Worm (Caenorhabditis elegans) whole organism, midembryonic: ENCODE results near the gene VZK822L.2.

Experiments used
- T22C8.4 ChIP-seq: fragments of 200-800 bp; sonication (Bioruptor generic); IDR thresholded peaks from 2 replicates; pipeline ENCODE4 v1.3.6; 2022; ENCODE audit warnings: missing genetic modification characterization, missing compliant biosample characterization
- cog-1 ChIP-seq: sonication (generic microtip); optimal IDR thresholded peaks from 2 replicates; lab custom pipeline; 2016; ENCODE audit warnings: missing genetic modification characterization, missing compliant biosample characterization
- flt-1 ChIP-seq: fragments of 200-800 bp; sonication (Bioruptor generic); IDR thresholded peaks from 2 replicates; pipeline ENCODE4 v1.3.6; 2022; ENCODE audit warnings: missing genetic modification characterization, missing compliant biosample characterization
- klf-2 ChIP-seq: fragments of 200-800 bp; sonication (Bioruptor generic); conservative IDR thresholded peaks from 2 replicates; pipeline ENCODE4 v1.3.6; 2022; ENCODE audit warnings: missing genetic modification reagents, missing genetic modification characterization, missing compliant biosample characterization
- med-1 ChIP-seq: sonication (generic microtip); optimal IDR thresholded peaks from 2 replicates; lab custom pipeline; 2017; ENCODE audit warnings: missing genetic modification characterization, mild to moderate bottlenecking, missing compliant biosample characterization, antibody characterized with exemption, missing genetic modification reagents; ENCODE audit not compliant: insufficient read depth
- ref-1 ChIP-seq: fragments of 200-800 bp; sonication (Bioruptor generic); conservative IDR thresholded peaks from 2 replicates; pipeline ENCODE4 v1.3.6; 2022; ENCODE audit warnings: missing genetic modification reagents, missing genetic modification characterization, missing compliant biosample characterization
- tab-1 ChIP-seq: fragments of 200-800 bp; sonication (Bioruptor generic); IDR thresholded peaks from 2 replicates; pipeline ENCODE4 v1.3.6; 2022; ENCODE audit warnings: missing genetic modification characterization, missing compliant biosample characterization
- ztf-23 ChIP-seq: fragments of 200-800 bp; sonication (Bioruptor generic); IDR thresholded peaks from 2 replicates; pipeline ENCODE4 v1.3.6; 2022; ENCODE audit warnings: missing genetic modification reagents, missing genetic modification characterization, missing compliant biosample characterization
- ztf-29 ChIP-seq: fragments of 200-800 bp; sonication (Bioruptor generic); IDR thresholded peaks from 2 replicates; pipeline ENCODE4 v1.3.6; 2022; ENCODE audit warnings: missing genetic modification reagents, missing genetic modification characterization, missing compliant biosample characterization

The VZK822L.2 gene

ce11 chrIV:11911723-11912122 is at the start of gene VZK822L.2:
VZK822L.2 (plus strand) TSS chrIV:11912023.
- TF ChIP-seq med-1 (GFP tag; lab: Kevin White, UChicago) (no peak), cog-1 (tag; lab: Kevin White, UChicago) (no peak), klf-2 (GFP tag; lab: Robert Waterston, UW) (no peak), ztf-29 (GFP tag; lab: Robert Waterston, UW) (no peak), tab-1 (no peak), ref-1 (no peak), T22C8.4 (GFP tag; lab: Robert Waterston, UW) (no peak), flt-1 (GFP tag; lab: Robert Waterston, UW) (no peak), ztf-23 (GFP tag; lab: Robert Waterston, UW) (no peak)

ce11 chrIV:11863428-11863827 is 48.4 kb upstream of the VZK822L.2 start:
- TF ChIP-seq ztf-29 (GFP tag; lab: Robert Waterston, UW) = no peak
- no peak for TF ChIP-seq med-1 (GFP tag; lab: Kevin White, UChicago)
- no peak for TF ChIP-seq ztf-23 (GFP tag; lab: Robert Waterston, UW)
- no peak for TF ChIP-seq flt-1 (GFP tag; lab: Robert Waterston, UW)
- TF ChIP-seq tab-1 = no peak
- TF ChIP-seq cog-1 (tag; lab: Kevin White, UChicago) = no peak
- TF ChIP-seq ref-1 = no peak
- TF ChIP-seq klf-2 (GFP tag; lab: Robert Waterston, UW) = no peak
- TF ChIP-seq T22C8.4 (GFP tag; lab: Robert Waterston, UW) = no peak

- no peak for TF ChIP-seq med-1 (GFP tag; lab: Kevin White, UChicago)
- no peak for TF ChIP-seq flt-1 (GFP tag; lab: Robert Waterston, UW)
- TF ChIP-seq ref-1 = no peak
- no peak for TF ChIP-seq cog-1 (tag; lab: Kevin White, UChicago)
- no peak for TF ChIP-seq klf-2 (GFP tag; lab: Robert Waterston, UW)
- no peak for TF ChIP-seq T22C8.4 (GFP tag; lab: Robert Waterston, UW)
- TF ChIP-seq ztf-23 (GFP tag; lab: Robert Waterston, UW) = no peak
- no peak for TF ChIP-seq tab-1
- no peak for TF ChIP-seq ztf-29 (GFP tag; lab: Robert Waterston, UW)
Measured at ce11 chrIV:11864226-11864625, 47.6 kb upstream of the VZK822L.2 start, which contains the start of gene trpa-1. trpa-1 (plus strand) TSS chrIV:11864526.

ce11 chrIV:11867652-11868232 is 44.1 kb upstream of the VZK822L.2 start:
- TF ChIP-seq med-1 (GFP tag; lab: Kevin White, UChicago) (no peak), tab-1 (no peak), klf-2 (GFP tag; lab: Robert Waterston, UW) (no peak)

- TF ChIP-seq cog-1 (tag; lab: Kevin White, UChicago) (no peak), ztf-29 (GFP tag; lab: Robert Waterston, UW) (no peak)
Measured at ce11 chrIV:11868452-11868851, 43.4 kb upstream of the VZK822L.2 start.

ce11 chrIV:11871083-11871482 is 40.7 kb upstream of the VZK822L.2 start:
- TF ChIP-seq tab-1 = no peak
- 0 out of 2 replicates have a peak, but pooled peaks have one; percentile 15 for TF ChIP-seq ztf-23 (GFP tag; lab: Robert Waterston, UW)

ce11 chrIV:11871898-11872297 is 39.9 kb upstream of the VZK822L.2 start:
- TF ChIP-seq med-1 (GFP tag; lab: Kevin White, UChicago) (no peak), ref-1 (no peak), tab-1 (0 out of 2 replicates have a peak, but pooled peaks have one; percentile 9), klf-2 (GFP tag; lab: Robert Waterston, UW) (no peak)

ce11 chrIV:11877674-11878073 is 34.1 kb upstream of the VZK822L.2 start, which contains the start of gene pph-2:
pph-2 (minus strand) TSS chrIV:11877774.
- no peak for TF ChIP-seq klf-2 (GFP tag; lab: Robert Waterston, UW)
- no peak for TF ChIP-seq flt-1 (GFP tag; lab: Robert Waterston, UW)
- TF ChIP-seq T22C8.4 (GFP tag; lab: Robert Waterston, UW) = no peak
- TF ChIP-seq med-1 (GFP tag; lab: Kevin White, UChicago) = no peak

- no peak for TF ChIP-seq med-1 (GFP tag; lab: Kevin White, UChicago)
- no peak for TF ChIP-seq klf-2 (GFP tag; lab: Robert Waterston, UW)
- TF ChIP-seq ztf-23 (GFP tag; lab: Robert Waterston, UW) = no peak
- no peak for TF ChIP-seq flt-1 (GFP tag; lab: Robert Waterston, UW)
- TF ChIP-seq cog-1 (tag; lab: Kevin White, UChicago) = no peak
- no peak for TF ChIP-seq ref-1
- no peak for TF ChIP-seq ztf-29 (GFP tag; lab: Robert Waterston, UW)
- no peak for TF ChIP-seq tab-1
- no peak for TF ChIP-seq T22C8.4 (GFP tag; lab: Robert Waterston, UW)
Measured at ce11 chrIV:11878249-11878648, 33.6 kb upstream of the VZK822L.2 start, which contains the start of gene cutl-27. cutl-27 (plus strand) TSS chrIV:11878549.

- TF ChIP-seq tab-1 (no peak), ztf-23 (GFP tag; lab: Robert Waterston, UW) (no peak), klf-2 (GFP tag; lab: Robert Waterston, UW) (no peak), flt-1 (GFP tag; lab: Robert Waterston, UW) (no peak), T22C8.4 (GFP tag; lab: Robert Waterston, UW) (no peak), ref-1 (no peak), med-1 (GFP tag; lab: Kevin White, UChicago) (no peak), ztf-29 (GFP tag; lab: Robert Waterston, UW) (no peak), cog-1 (tag; lab: Kevin White, UChicago) (no peak)
Measured at ce11 chrIV:11882534-11882933, 29.3 kb upstream of the VZK822L.2 start.
